Fruit fly (Drosophila melanogaster) whole organism, embryonic: ENCODE measurements around the gene CG34281.

Source experiments
- CG10147 ChIP-seq: fragments of 200-800 bp; sonication (Bioruptor generic); optimal IDR thresholded peaks from 2 replicates; lab custom pipeline; 2019; ENCODE audit warnings: missing biosample characterization, mild to moderate bottlenecking, missing genetic modification characterization, moderate library complexity
- CG10565 ChIP-seq: fragments of 200-800 bp; sonication (Bioruptor generic); optimal IDR thresholded peaks from 3 replicates; lab custom pipeline; 2016; ENCODE audit warnings: missing biosample characterization, mild to moderate bottlenecking, missing genetic modification characterization
- CG11247 ChIP-seq: fragments of 200-800 bp; sonication (Bioruptor generic); IDR thresholded peaks from 2 replicates; pipeline ENCODE4 v1.3.6; 2022; ENCODE audit warnings: missing biosample characterization, missing genetic modification characterization
- CG12104 ChIP-seq: fragments of 200-800 bp; sonication (Bioruptor generic); optimal IDR thresholded peaks from 3 replicates; lab custom pipeline; 2016; ENCODE audit warnings: missing biosample characterization, missing genetic modification characterization
- CG13287 ChIP-seq: fragments of 200-800 bp; sonication (Bioruptor generic); IDR thresholded peaks from 2 replicates; pipeline ENCODE4 v1.3.6; 2022; ENCODE audit warnings: missing biosample characterization, missing genetic modification characterization; ENCODE audit not compliant: partially characterized antibody
- CG13894 ChIP-seq: fragments of 200-800 bp; sonication (Bioruptor generic); optimal IDR thresholded peaks from 3 replicates; lab custom pipeline; 2018; ENCODE audit warnings: missing biosample characterization, mild to moderate bottlenecking, missing genetic modification characterization, moderate library complexity
- CG15601 ChIP-seq: fragments of 200-800 bp; sonication (Bioruptor generic); optimal IDR thresholded peaks from 3 replicates; lab custom pipeline; 2019; ENCODE audit warnings: missing biosample characterization, mild to moderate bottlenecking, missing genetic modification characterization, moderate library complexity
- CG2116 ChIP-seq: fragments of 200-800 bp; sonication (Bioruptor generic); optimal IDR thresholded peaks from 3 replicates; lab custom pipeline; 2018; ENCODE audit warnings: missing biosample characterization, mild to moderate bottlenecking, missing genetic modification characterization
- CG31224 ChIP-seq: fragments of 200-800 bp; sonication (Bioruptor generic); IDR thresholded peaks from 2 replicates; pipeline ENCODE4 v1.3.6; 2022; ENCODE audit warnings: missing biosample characterization, missing genetic modification characterization
- CG42726 ChIP-seq: fragments of 200-800 bp; sonication (Bioruptor generic); IDR thresholded peaks from 2 replicates; pipeline ENCODE4 v1.3.6; 2022; ENCODE audit warnings: missing biosample characterization, missing genetic modification characterization; ENCODE audit not compliant: partially characterized antibody
- CG4328 ChIP-seq: fragments of 200-800 bp; sonication (Bioruptor generic); optimal IDR thresholded peaks from 3 replicates; lab custom pipeline; 2017; ENCODE audit warnings: missing biosample characterization, missing genetic modification reagents, missing genetic modification characterization
- CG4707 ChIP-seq: fragments of 200-800 bp; sonication (Bioruptor generic); optimal IDR thresholded peaks from 2 replicates; lab custom pipeline; 2018; ENCODE audit warnings: missing biosample characterization, mild to moderate bottlenecking, missing genetic modification characterization, moderate library complexity
- CG6254 ChIP-seq: fragments of 200-800 bp; sonication (Bioruptor generic); optimal IDR thresholded peaks from 3 replicates; lab custom pipeline; 2017; ENCODE audit warnings: mild to moderate bottlenecking, missing biosample characterization, missing genetic modification reagents, missing genetic modification characterization
- CG8765 ChIP-seq: fragments of 200-800 bp; sonication (Bioruptor generic); IDR thresholded peaks from 2 replicates; pipeline ENCODE4 v1.3.6; 2022; ENCODE audit warnings: missing biosample characterization, missing genetic modification characterization
- CG9932 ChIP-seq: fragments of 200-800 bp; sonication (Bioruptor generic); IDR thresholded peaks from 2 replicates; pipeline ENCODE4 v1.3.6; 2022; ENCODE audit warnings: missing biosample characterization, missing genetic modification characterization
- Dfd ChIP-seq, 2 experiments: fragments of >200 bp; optimal IDR thresholded peaks; 2 replicates each; lab custom pipeline; 2017; ENCODE audit warnings: missing biosample characterization in 2 of 2, missing genetic modification characterization in 2 of 2
- Dip2 ChIP-seq: fragments of 200-800 bp; sonication (Bioruptor generic); IDR thresholded peaks from 2 replicates; pipeline ENCODE4 v1.3.6; 2022; ENCODE audit warnings: missing biosample characterization, missing genetic modification characterization
- Eip74EF ChIP-seq, 2 experiments: fragments of 200-800 bp in 1 of 2; fragments of >200 bp in 1 of 2; sonication (Bioruptor generic) in 1 of 2; optimal IDR thresholded peaks; 2 replicates each; lab custom pipeline; 2017 to 2019; ENCODE audit warnings: missing biosample characterization in 2 of 2, missing genetic modification characterization in 2 of 2, mild to moderate bottlenecking in 1 of 2, moderate library complexity in 1 of 2
- HHEX ChIP-seq: fragments of 200-800 bp; sonication (Bioruptor generic); optimal IDR thresholded peaks from 3 replicates; lab custom pipeline; 2017; ENCODE audit warnings: missing biosample characterization, mild to moderate bottlenecking, missing genetic modification characterization, missing genetic modification reagents
- HmgD ChIP-seq: fragments of 200-800 bp; sonication (Bioruptor generic); optimal IDR thresholded peaks from 3 replicates; lab custom pipeline; 2016; ENCODE audit warnings: missing biosample characterization, missing genetic modification characterization
- Hmr ChIP-seq: fragments of 200-800 bp; sonication (Bioruptor generic); optimal IDR thresholded peaks from 3 replicates; lab custom pipeline; 2017; ENCODE audit warnings: mild to moderate bottlenecking, missing biosample characterization, missing genetic modification reagents, missing genetic modification characterization
- Hr3 ChIP-seq: fragments of 200-800 bp; sonication (Bioruptor generic); optimal IDR thresholded peaks from 3 replicates; lab custom pipeline; 2016; ENCODE audit warnings: missing biosample characterization, missing genetic modification characterization
- Med ChIP-seq: fragments of 200-800 bp; sonication (Bioruptor generic); peaks from one replicate; lab custom pipeline; 2016; ENCODE audit warnings: missing biosample characterization, missing genetic modification characterization, mild to moderate bottlenecking, inconsistent platforms, moderate library complexity
- Oaz ChIP-seq: fragments of 200-800 bp; sonication (Bioruptor generic); IDR thresholded peaks from 2 replicates; pipeline ENCODE4 v1.3.6; 2022; ENCODE audit warnings: missing biosample characterization, missing genetic modification characterization
- Opbp ChIP-seq: fragments of 200-800 bp; sonication (Bioruptor generic); IDR thresholded peaks from 3 replicates; pipeline ENCODE4 v1.3.6; 2022; ENCODE audit warnings: missing biosample characterization, missing genetic modification characterization; ENCODE audit not compliant: partially characterized antibody
- PHDP ChIP-seq: fragments of 200-800 bp; sonication (Bioruptor generic); optimal IDR thresholded peaks from 3 replicates; lab custom pipeline; 2018; ENCODE audit warnings: missing biosample characterization, mild to moderate bottlenecking, missing genetic modification characterization, moderate library complexity
- Ptx1 ChIP-seq: fragments of 200-800 bp; sonication (Bioruptor generic); IDR thresholded peaks from 2 replicates; pipeline ENCODE4 v1.3.6; 2022; ENCODE audit warnings: missing biosample characterization, missing genetic modification characterization
- Stat92E ChIP-seq, 3 experiments: fragments of >200 bp in 2 of 3; fragments of 200-800 bp in 1 of 3; sonication (Bioruptor generic) in 1 of 3; optimal IDR thresholded peaks; 2 replicates each; lab custom pipeline; 2017 to 2019; ENCODE audit warnings: missing biosample characterization in 3 of 3, missing genetic modification characterization in 3 of 3, mild to moderate bottlenecking in 1 of 3, moderate library complexity in 1 of 3
- aop ChIP-seq: fragments of 200-800 bp; sonication (Bioruptor generic); IDR thresholded peaks from 2 replicates; pipeline ENCODE4 v1.3.6; 2022; ENCODE audit warnings: missing biosample characterization, missing genetic modification characterization
- ato ChIP-seq: fragments of 200-800 bp; sonication (Bioruptor generic); IDR thresholded peaks from 2 replicates; pipeline ENCODE4 v1.3.6; 2022; ENCODE audit warnings: missing biosample characterization, missing genetic modification characterization; ENCODE audit not compliant: partially characterized antibody
- en ChIP-seq: fragments of 200-800 bp; sonication (Bioruptor generic); optimal IDR thresholded peaks from 2 replicates; lab custom pipeline; 2016; ENCODE audit warnings: missing biosample characterization, missing genetic modification characterization
- gro ChIP-seq: fragments of 200-800 bp; sonication (Bioruptor generic); optimal IDR thresholded peaks from 2 replicates; lab custom pipeline; 2016; ENCODE audit warnings: missing biosample characterization, missing genetic modification characterization
- hb ChIP-seq: fragments of 200-800 bp; sonication (Bioruptor generic); IDR thresholded peaks from 3 replicates; pipeline ENCODE4 v1.3.6; 2022; ENCODE audit warnings: missing biosample characterization, missing genetic modification characterization; ENCODE audit not compliant: partially characterized antibody
- jumu ChIP-seq: fragments of 200-800 bp; sonication (Bioruptor generic); optimal IDR thresholded peaks from 3 replicates; lab custom pipeline; 2016; ENCODE audit warnings: missing biosample characterization, missing genetic modification characterization
- kay ChIP-seq: fragments of 200-800 bp; sonication (Bioruptor generic); optimal IDR thresholded peaks from 2 replicates; lab custom pipeline; 2016; ENCODE audit warnings: missing biosample characterization, missing genetic modification characterization
- knrl ChIP-seq: fragments of 200-800 bp; sonication (Bioruptor generic); IDR thresholded peaks from 3 replicates; pipeline ENCODE4 v1.3.6; 2022; ENCODE audit warnings: missing biosample characterization, missing genetic modification characterization; ENCODE audit not compliant: partially characterized antibody
- lbe ChIP-seq: fragments of 200-800 bp; sonication (Bioruptor generic); optimal IDR thresholded peaks from 2 replicates; lab custom pipeline; 2016; ENCODE audit warnings: missing biosample characterization, mild to moderate bottlenecking, missing genetic modification characterization
- lov ChIP-seq, 2 experiments: fragments of 200-800 bp in 1 of 2; fragments of >200 bp in 1 of 2; sonication (Bioruptor generic) in 1 of 2; IDR thresholded peaks in 1 of 2; optimal IDR thresholded peaks in 1 of 2; 2 replicates in 1 of 2; 3 replicates in 1 of 2; pipeline versions ENCODE4 v1.3.6 to Lab custom; 2017 to 2022; ENCODE audit warnings: missing biosample characterization in 1 of 2, missing genetic modification characterization in 1 of 2
- mam ChIP-seq: fragments of 200-800 bp; sonication (Bioruptor generic); optimal IDR thresholded peaks from 3 replicates; lab custom pipeline; 2016; ENCODE audit warnings: missing biosample characterization, missing genetic modification characterization
- org-1 ChIP-seq: fragments of 200-800 bp; sonication (Bioruptor generic); optimal IDR thresholded peaks from 2 replicates; lab custom pipeline; 2017; ENCODE audit warnings: missing biosample characterization, missing genetic modification characterization
- pros ChIP-seq: fragments of 200-800 bp; sonication (Bioruptor generic); optimal IDR thresholded peaks from 3 replicates; lab custom pipeline; 2019; ENCODE audit warnings: missing biosample characterization, mild to moderate bottlenecking, missing genetic modification characterization, moderate library complexity
- pzg ChIP-seq: fragments of 200-800 bp; sonication (Bioruptor generic); optimal IDR thresholded peaks from 3 replicates; lab custom pipeline; 2018; ENCODE audit warnings: missing biosample characterization, mild to moderate bottlenecking, missing genetic modification characterization, moderate library complexity
- row ChIP-seq: fragments of 200-800 bp; sonication (Bioruptor generic); IDR thresholded peaks from 3 replicates; pipeline ENCODE4 v1.3.6; 2022; ENCODE audit warnings: missing biosample characterization, missing genetic modification characterization
- sens-2 ChIP-seq: fragments of 200-800 bp; sonication (Bioruptor generic); IDR thresholded peaks from 2 replicates; pipeline ENCODE4 v1.3.6; 2022; ENCODE audit warnings: missing biosample characterization, missing genetic modification characterization
- sima ChIP-seq: fragments of 200-800 bp; sonication (Bioruptor generic); optimal IDR thresholded peaks from 2 replicates; lab custom pipeline; 2016; ENCODE audit warnings: missing biosample characterization, missing genetic modification characterization
- so ChIP-seq: fragments of 200-800 bp; sonication (Bioruptor generic); IDR thresholded peaks from 3 replicates; pipeline ENCODE4 v1.3.6; 2022; ENCODE audit warnings: missing biosample characterization, missing genetic modification characterization
- sob ChIP-seq: fragments of 200-800 bp; sonication (Bioruptor generic); IDR thresholded peaks from 2 replicates; pipeline ENCODE4 v1.3.6; 2022; ENCODE audit warnings: missing biosample characterization, missing genetic modification characterization
- twi ChIP-seq: fragments of 200-800 bp; optimal IDR thresholded peaks from 2 replicates; lab custom pipeline; 2019; ENCODE audit warnings: missing biosample characterization, mild to moderate bottlenecking, missing genetic modification characterization, moderate library complexity
- tx ChIP-seq: fragments of 200-800 bp; sonication (Bioruptor generic); optimal IDR thresholded peaks from 2 replicates; lab custom pipeline; 2016; ENCODE audit warnings: missing biosample characterization, missing genetic modification characterization

CG34281 gene

dm6 chr3R:17624549-17624948 lies 11.9 kb downstream of the CG34281 start (continued):
- TF ChIP-seq lbe (GFP tag; lab: Kevin White, UChicago) (no peak), Hmr (GFP tag; lab: Kevin White, UChicago) (no peak), Oaz (GFP tag; lab: Robert Waterston, UW) (no peak), CG13894 (tag; lab: Kevin White, UChicago) (no peak), jumu (GFP tag; lab: Kevin White, UChicago) (no peak), CG4328 (peak; percentile 0), sens-2 (no peak), Opbp (GFP tag; lab: Robert Waterston, UW) (peak; percentile 78; the same call in 2 of the 3 replicates), HHEX (GFP tag; lab: Kevin White, UChicago) (no peak), CG4707 (GFP tag; lab: Kevin White, UChicago) (no peak), sob (GFP tag; lab: Robert Waterston, UW) (no peak), gro (GFP tag; lab: Kevin White, UChicago) (no peak), ato (GFP tag; lab: Robert Waterston, UW) (peak; percentile 66; the same call in 1 of the 2 replicates), Med (GFP tag; lab: Kevin White, UChicago) (peak; percentile 55), CG6254 (GFP tag; lab: Kevin White, UChicago) (no peak), CG42726 (GFP tag; lab: Robert Waterston, UW) (peak; percentile 69; the same call in 1 of the 2 replicates), Ptx1 (GFP tag; lab: Robert Waterston, UW) (no peak), CG2116 (GFP tag; lab: Kevin White, UChicago) (no peak), Stat92E (GFP tag; optimal IDR thresholded peaks at IDR 0.05; lab: Kevin White, UChicago) (peak in 1 of 3 experiments; percentile 54), Dfd (GFP tag; optimal IDR thresholded peaks at IDR 0.05; lab: Kevin White, UChicago) (no peak), mam (GFP tag; lab: Kevin White, UChicago) (no peak), aop (GFP tag; lab: Robert Waterston, UW) (0 out of 2 replicates have a peak, but pooled peaks have one; percentile 21), org-1 (GFP tag; lab: Kevin White, UChicago) (no peak), en (GFP tag; lab: Kevin White, UChicago) (no peak), CG31224 (no peak), CG15601 (tag; lab: Kevin White, UChicago) (no peak), Hr3 (GFP tag; lab: Kevin White, UChicago) (no peak), Dip2 (GFP tag; lab: Robert Waterston, UW) (no peak), CG10565 (GFP tag; lab: Kevin White, UChicago) (no peak), Eip74EF (GFP tag; optimal IDR thresholded peaks at IDR 0.05; lab: Kevin White, UChicago) (peak in 1 of 2 experiments; percentile 11), pzg (GFP tag; lab: Kevin White, UChicago) (no peak), knrl (GFP tag; lab: Robert Waterston, UW) (peak; percentile 60; the same call in 1 of the 3 replicates), tx (GFP tag; lab: Kevin White, UChicago) (no peak), CG11247 (GFP tag; lab: Robert Waterston, UW) (no peak), PHDP (tag; lab: Kevin White, UChicago) (no peak), kay (GFP tag; lab: Kevin White, UChicago) (no peak), pros (no peak), CG8765 (GFP tag; lab: Robert Waterston, UW) (no peak), sima (no peak), lov (optimal IDR thresholded peaks at IDR 0.05; lab: Kevin White, UChicago) (no peak), lov (GFP tag; IDR thresholded peaks at IDR 0.05; lab: Robert Waterston, UW) (no peak), CG9932 (no peak), CG10147 (no peak), CG12104 (GFP tag; lab: Kevin White, UChicago) (no peak), HmgD (GFP tag; lab: Kevin White, UChicago) (no peak), so (GFP tag; lab: Robert Waterston, UW) (peak; percentile 84; the same call in 2 of the 3 replicates), CG13287 (GFP tag; lab: Robert Waterston, UW) (peak; percentile 55; the same call in 1 of the 2 replicates), row (GFP tag; lab: Robert Waterston, UW) (no peak), twi (tag; lab: Kevin White, UChicago) (no peak), hb (GFP tag; lab: Robert Waterston, UW) (no peak; the same call in 2 of the 3 replicates)
